Worm (Caenorhabditis elegans) whole organism, L4 larva: ENCODE results near the gene fln-1.
A peak's percentile ranks its signal among the peaks of the same experiment; 100 is the strongest.

ENCODE experiments used
- F26F4.8 ChIP-seq: fragments of 200-800 bp; sonication (Bioruptor generic); conservative IDR thresholded peaks from 2 replicates; pipeline ENCODE4 v1.3.6; 2022; ENCODE audit warnings: missing genetic modification characterization, missing compliant biosample characterization
- F37D6.2 ChIP-seq: sonication (generic microtip); optimal IDR thresholded peaks from 2 replicates; lab custom pipeline; 2016; ENCODE audit warnings: mild to moderate bottlenecking, missing genetic modification characterization, missing compliant biosample characterization
- F44E2.7 ChIP-seq: fragments of 200-800 bp; sonication (Bioruptor generic); IDR thresholded peaks from 2 replicates; pipeline ENCODE4 v2.1.2; 2022; ENCODE audit warnings: missing genetic modification characterization, missing compliant biosample characterization
- R02D3.7 ChIP-seq: fragments of 150-350 bp; sonication (generic microtip); optimal IDR thresholded peaks from 3 replicates; lab custom pipeline; 2014; ENCODE audit warnings: missing biosample characterization, missing genetic modification characterization
- T26A8.4 ChIP-seq: fragments of 200-800 bp; sonication (Bioruptor generic); IDR thresholded peaks from 2 replicates; pipeline ENCODE4 v1.3.6; 2022; ENCODE audit warnings: missing genetic modification characterization, missing compliant biosample characterization
- aha-1 ChIP-seq: fragments of 150-350 bp; peaks from one replicate; lab custom pipeline; 2014; ENCODE audit warnings: missing biosample characterization, missing genetic modification characterization
- attf-4 ChIP-seq: sonication (generic microtip); optimal IDR thresholded peaks from 3 replicates; lab custom pipeline; 2017; ENCODE audit warnings: missing biosample characterization, missing genetic modification characterization
- ceh-28 ChIP-seq: fragments of 150-350 bp; optimal IDR thresholded peaks from 2 replicates; lab custom pipeline; 2014; ENCODE audit warnings: missing biosample characterization, missing genetic modification reagents, missing genetic modification characterization
- ceh-32 ChIP-seq: sonication (generic microtip); optimal IDR thresholded peaks from 2 replicates; lab custom pipeline; 2016; ENCODE audit warnings: mild to moderate bottlenecking, missing genetic modification characterization, missing compliant biosample characterization; ENCODE audit not compliant: poor library complexity
- ceh-62 ChIP-seq: sonication (generic microtip); optimal IDR thresholded peaks from 2 replicates; lab custom pipeline; 2017; ENCODE audit warnings: missing biosample characterization, missing genetic modification characterization
- ceh-82 ChIP-seq: sonication (generic microtip); optimal IDR thresholded peaks from 2 replicates; lab custom pipeline; 2017; ENCODE audit warnings: missing biosample characterization, missing genetic modification characterization
- ctbp-1 ChIP-seq: fragments of 200-800 bp; sonication (Bioruptor generic); IDR thresholded peaks from 2 replicates; pipeline ENCODE4 v1.3.6; 2022; ENCODE audit warnings: missing genetic modification reagents, missing genetic modification characterization, missing compliant biosample characterization
- daf-19 ChIP-seq: fragments of 200-800 bp; sonication (Bioruptor generic); conservative IDR thresholded peaks from 2 replicates; pipeline ENCODE4 v1.3.6; 2022; ENCODE audit warnings: missing genetic modification characterization, missing compliant biosample characterization
- dmd-8 ChIP-seq: fragments of 200-800 bp; sonication (Bioruptor generic); IDR thresholded peaks from 2 replicates; pipeline ENCODE4 v1.3.6; 2022; ENCODE audit warnings: missing genetic modification characterization, missing compliant biosample characterization
- egl-27 ChIP-seq: sonication (generic microtip); optimal IDR thresholded peaks from 3 replicates; lab custom pipeline; 2017; ENCODE audit warnings: missing biosample characterization, missing genetic modification reagents, missing genetic modification characterization
- egl-43 ChIP-seq: fragments of 200-800 bp; sonication (Bioruptor generic); IDR thresholded peaks from 2 replicates; pipeline ENCODE4 v1.3.6; 2022; ENCODE audit warnings: missing genetic modification reagents, missing genetic modification characterization, missing compliant biosample characterization
- fkh-10 ChIP-seq: fragments of 150-350 bp; optimal IDR thresholded peaks from 2 replicates; lab custom pipeline; 2014; ENCODE audit warnings: missing biosample characterization, missing genetic modification reagents, missing genetic modification characterization
- gei-8 ChIP-seq: fragments of 200-800 bp; sonication (Bioruptor generic); optimal IDR thresholded peaks from 2 replicates; lab custom pipeline; 2018; ENCODE audit warnings: mild to moderate bottlenecking, missing genetic modification characterization, missing compliant biosample characterization
- hif-1 ChIP-seq, 2 experiments: sonication (generic microtip); optimal IDR thresholded peaks; 2 replicates each; lab custom pipeline; 2016 to 2017; ENCODE audit warnings: missing compliant biosample characterization in 2 of 2, missing genetic modification characterization in 2 of 2, missing genetic modification reagents in 2 of 2, missing genotype in 2 of 2, mild to moderate bottlenecking in 1 of 2
- hlh-11 ChIP-seq: fragments of 200-800 bp; sonication (Bioruptor generic); optimal IDR thresholded peaks from 2 replicates; lab custom pipeline; 2018; ENCODE audit warnings: mild to moderate bottlenecking, missing genetic modification characterization, missing compliant biosample characterization
- hlh-30 ChIP-seq: sonication (generic microtip); optimal IDR thresholded peaks from 2 replicates; lab custom pipeline; 2017; ENCODE audit warnings: antibody characterized with exemption, mild to moderate bottlenecking, missing genetic modification characterization, missing compliant biosample characterization; ENCODE audit not compliant: insufficient read depth
- hmg-1.1 ChIP-seq: fragments of 200-800 bp; sonication (Bioruptor generic); IDR thresholded peaks from 2 replicates; pipeline ENCODE4 v1.3.6; 2022; ENCODE audit warnings: missing genetic modification reagents, missing genetic modification characterization, missing compliant biosample characterization
- jun-1 ChIP-seq: fragments of 150-350 bp; optimal IDR thresholded peaks from 2 replicates; lab custom pipeline; 2014; ENCODE audit warnings: missing biosample characterization, missing genetic modification reagents, missing genetic modification characterization
- lim-7 ChIP-seq: fragments of 200-800 bp; sonication (Bioruptor generic); IDR thresholded peaks from 2 replicates; pipeline ENCODE4 v1.3.6; 2022; ENCODE audit warnings: missing genetic modification characterization, missing compliant biosample characterization
- lin-15B ChIP-seq: fragments of 150-350 bp; sonication (generic microtip); optimal IDR thresholded peaks from 3 replicates; lab custom pipeline; 2014; ENCODE audit warnings: missing biosample characterization, missing genetic modification characterization
- lin-38 ChIP-seq: fragments of 200-800 bp; sonication (Bioruptor generic); IDR thresholded peaks from 2 replicates; pipeline ENCODE4 v1.3.6; 2022; ENCODE audit warnings: missing genetic modification reagents, missing genetic modification characterization, missing compliant biosample characterization
- lin-39 ChIP-seq: fragments of 150-350 bp; optimal IDR thresholded peaks from 2 replicates; lab custom pipeline; 2014; ENCODE audit warnings: missing biosample characterization, missing genetic modification reagents, missing genetic modification characterization
- madf-5 ChIP-seq, 2 experiments: fragments of 200-800 bp; sonication (Bioruptor generic); IDR thresholded peaks; 2 replicates each; pipeline ENCODE4 v1.3.6; 2022; ENCODE audit warnings: missing compliant biosample characterization in 2 of 2, missing genetic modification characterization in 2 of 2
- mdl-1 ChIP-seq, 2 experiments: fragments of 150-350 bp in 1 of 2; sonication (generic microtip) in 1 of 2; optimal IDR thresholded peaks; 2 replicates each; lab custom pipeline; 2014 to 2017; ENCODE audit warnings: missing biosample characterization in 2 of 2, missing genetic modification characterization in 2 of 2
- mdt-29 ChIP-seq: fragments of 200-800 bp; sonication (Bioruptor generic); IDR thresholded peaks from 2 replicates; pipeline ENCODE4 v1.3.6; 2022; ENCODE audit warnings: missing genetic modification reagents, missing genetic modification characterization, missing compliant biosample characterization
- mep-1 ChIP-seq: fragments of 150-350 bp; sonication (generic microtip); optimal IDR thresholded peaks from 3 replicates; lab custom pipeline; 2014; ENCODE audit warnings: missing biosample characterization, missing genetic modification characterization
- mxl-2 ChIP-seq: fragments of 200-800 bp; sonication (Bioruptor generic); conservative IDR thresholded peaks from 2 replicates; pipeline ENCODE4 v1.3.6; 2022; ENCODE audit warnings: missing genetic modification reagents, missing genetic modification characterization, missing compliant biosample characterization
- mxl-3 ChIP-seq: fragments of 200-800 bp; sonication (Bioruptor generic); optimal IDR thresholded peaks from 2 replicates; lab custom pipeline; 2018; ENCODE audit warnings: mild to moderate bottlenecking, missing genetic modification characterization, missing compliant biosample characterization
- nhr-102 ChIP-seq: sonication (generic microtip); optimal IDR thresholded peaks from 2 replicates; lab custom pipeline; 2016; ENCODE audit warnings: mild to moderate bottlenecking, missing genetic modification characterization, moderate library complexity, missing compliant biosample characterization
- nhr-237 ChIP-seq: sonication (generic microtip); optimal IDR thresholded peaks from 2 replicates; lab custom pipeline; 2017; ENCODE audit warnings: missing biosample characterization, missing genetic modification characterization
- nhr-25 ChIP-seq: sonication (generic microtip); optimal IDR thresholded peaks from 2 replicates; lab custom pipeline; 2017; ENCODE audit warnings: missing genetic modification characterization, mild to moderate bottlenecking, missing compliant biosample characterization, antibody characterized with exemption, moderate library complexity, borderline replicate concordance; ENCODE audit not compliant: insufficient read depth
- nhr-42 ChIP-seq: fragments of 200-800 bp; sonication (Bioruptor generic); IDR thresholded peaks from 2 replicates; pipeline ENCODE4 v1.3.6; 2022; ENCODE audit warnings: missing genetic modification characterization, missing compliant biosample characterization
- nhr-48 ChIP-seq: sonication (generic microtip); optimal IDR thresholded peaks from 2 replicates; lab custom pipeline; 2016; ENCODE audit warnings: mild to moderate bottlenecking, missing genetic modification characterization, missing compliant biosample characterization
- pha-4 ChIP-seq, 2 experiments: fragments of 150-350 bp in 1 of 2; fragments of 200-800 bp in 1 of 2; sonication (Bioruptor generic) in 1 of 2; IDR thresholded peaks in 1 of 2; optimal IDR thresholded peaks in 1 of 2; 2 replicates each; pipeline versions ENCODE4 v1.3.6 to Lab custom; 2014 to 2022; ENCODE audit warnings: missing genetic modification characterization in 2 of 2, missing genetic modification reagents in 2 of 2, missing biosample characterization in 1 of 2, missing compliant biosample characterization in 1 of 2
- rbr-2 ChIP-seq: sonication (generic microtip); optimal IDR thresholded peaks from 2 replicates; lab custom pipeline; 2016; ENCODE audit warnings: missing genotype, missing genetic modification characterization, missing compliant biosample characterization
- saeg-2 ChIP-seq: fragments of 200-800 bp; sonication (Bioruptor generic); IDR thresholded peaks from 2 replicates; pipeline ENCODE4 v1.3.6; 2022; ENCODE audit warnings: missing genetic modification reagents, missing genetic modification characterization, missing compliant biosample characterization
- skn-1 ChIP-seq: fragments of 150-350 bp; optimal IDR thresholded peaks from 2 replicates; lab custom pipeline; 2014; ENCODE audit warnings: missing biosample characterization, missing genetic modification characterization
- snpc-4 ChIP-seq: fragments of 150-350 bp; optimal IDR thresholded peaks from 2 replicates; lab custom pipeline; 2014; ENCODE audit warnings: missing biosample characterization, missing genetic modification characterization
- spr-3 ChIP-seq: fragments of 200-800 bp; sonication (Bioruptor generic); optimal IDR thresholded peaks from 2 replicates; lab custom pipeline; 2018; ENCODE audit warnings: mild to moderate bottlenecking, missing genetic modification characterization, missing compliant biosample characterization
- tag-97 ChIP-seq: fragments of 200-800 bp; sonication (Bioruptor generic); IDR thresholded peaks from 2 replicates; pipeline ENCODE4 v1.3.6; 2022; ENCODE audit warnings: missing genetic modification characterization, missing compliant biosample characterization
- unc-39 ChIP-seq: sonication (generic microtip); optimal IDR thresholded peaks from 2 replicates; lab custom pipeline; 2017; ENCODE audit warnings: missing biosample characterization, missing genetic modification characterization
- unc-62 ChIP-seq, 3 experiments: fragments of 150-350 bp in 1 of 3; sonication (generic microtip); optimal IDR thresholded peaks in 2 of 3; peaks in 1 of 3; 1 replicate in 1 of 3; 2 replicates in 2 of 3; lab custom pipeline; 2014 to 2017; ENCODE audit warnings: missing biosample characterization in 3 of 3, missing genetic modification characterization in 3 of 3, missing genetic modification reagents in 3 of 3, missing genotype in 1 of 3
- zag-1 ChIP-seq: fragments of 150-350 bp; optimal IDR thresholded peaks from 2 replicates; lab custom pipeline; 2014; ENCODE audit warnings: missing biosample characterization, missing genetic modification characterization
- zfp-2 ChIP-seq: sonication (generic microtip); optimal IDR thresholded peaks from 2 replicates; lab custom pipeline; 2016; ENCODE audit warnings: mild to moderate bottlenecking, missing genetic modification characterization, missing compliant biosample characterization
- zip-2 ChIP-seq: fragments of 150-350 bp; optimal IDR thresholded peaks from 2 replicates; lab custom pipeline; 2014; ENCODE audit warnings: missing biosample characterization, missing genetic modification characterization
- ztf-11 ChIP-seq: fragments of 150-350 bp; optimal IDR thresholded peaks from 2 replicates; lab custom pipeline; 2014; ENCODE audit warnings: missing biosample characterization, missing genetic modification characterization

fln-1 gene

ce11 chrIV:390279-390678, 14.5 kb upstream of the fln-1 start, which contains the start of the genes ears-2 and uncp-18 (continued):
- TF ChIP-seq zag-1 (tag; lab: Kevin White, UChicago) = no peak
- peak; percentile 71 for TF ChIP-seq nhr-48 (tag; lab: Kevin White, UChicago)
- peak; percentile 88 for TF ChIP-seq egl-43 (GFP tag; lab: Robert Waterston, UW)
- no peak for TF ChIP-seq mxl-2
- peak; percentile 79 for TF ChIP-seq F37D6.2 (tag; lab: Kevin White, UChicago)
- no peak for TF ChIP-seq ztf-11 (tag; lab: Kevin White, UChicago)
- TF ChIP-seq nhr-102 (tag; lab: Kevin White, UChicago) = peak; percentile 85
- peak; percentile 84 for TF ChIP-seq mxl-3 (GFP tag; lab: Kevin White, UChicago)
- TF ChIP-seq mdt-29 (GFP tag; lab: Robert Waterston, UW) = peak; percentile 73
- TF ChIP-seq unc-39 (tag; lab: Kevin White, UChicago) = no peak
- TF ChIP-seq zip-2 (tag; lab: Kevin White, UChicago) = peak; percentile 38
- peak; percentile 91 for TF ChIP-seq rbr-2 (tag; lab: Kevin White, UChicago)
- peak; percentile 17 for TF ChIP-seq ceh-32
- peak; percentile 55 for TF ChIP-seq R02D3.7 (tag; lab: Kevin White, UChicago)
- TF ChIP-seq saeg-2 = no peak
- no peak for TF ChIP-seq attf-4
- peak; percentile 43 for TF ChIP-seq fkh-10
- TF ChIP-seq tag-97 (GFP tag; lab: Robert Waterston, UW) = no peak
- peak; percentile 95 for TF ChIP-seq hmg-1.1
- peak; percentile 90 for TF ChIP-seq T26A8.4 (GFP tag; lab: Robert Waterston, UW)
- peak; percentile 71 for TF ChIP-seq hlh-30
- TF ChIP-seq F26F4.8 = no peak
- no peak for TF ChIP-seq egl-27 (tag; lab: Kevin White, UChicago)
- TF ChIP-seq mep-1 (tag; lab: Kevin White, UChicago) = peak; percentile 98
- peak; percentile 90 for TF ChIP-seq lin-38 (GFP tag; lab: Robert Waterston, UW)
- TF ChIP-seq lin-15B (tag; lab: Kevin White, UChicago) = peak; percentile 62
- peak; percentile 81 for TF ChIP-seq spr-3 (GFP tag; lab: Kevin White, UChicago)
- peak; percentile 79 for TF ChIP-seq nhr-42 (GFP tag; lab: Robert Waterston, UW)
- TF ChIP-seq skn-1 (tag; lab: Kevin White, UChicago) = no peak
- TF ChIP-seq aha-1 = peak; percentile 96
- no peak for TF ChIP-seq lin-39 (tag; lab: Kevin White, UChicago)
- no peak for TF ChIP-seq nhr-237
- TF ChIP-seq dmd-8 = no peak
- TF ChIP-seq ceh-28 (tag; lab: Kevin White, UChicago) = no peak
- TF ChIP-seq mdl-1 (tag; optimal IDR thresholded peaks at IDR 0.05; lab: Kevin White, UChicago) = peak in 1 of 2 experiments; percentile 20
- peak; percentile 84; the same call in 1 of the 2 replicates for TF ChIP-seq F44E2.7 (GFP tag; lab: Robert Waterston, UW)
- no peak for TF ChIP-seq snpc-4 (tag; lab: Kevin White, UChicago)
- TF ChIP-seq madf-5 (GFP tag; IDR thresholded peaks at IDR 0.05; lab: Robert Waterston, UW) = no peak
- TF ChIP-seq zfp-2 (tag; lab: Kevin White, UChicago) = peak; percentile 76
- TF ChIP-seq jun-1 (tag; lab: Kevin White, UChicago) = no peak
- TF ChIP-seq lim-7 (GFP tag; lab: Robert Waterston, UW) = peak; percentile 79
- TF ChIP-seq hlh-11 (tag; lab: Kevin White, UChicago) = peak; percentile 83
- TF ChIP-seq hif-1 (tag; optimal IDR thresholded peaks at IDR 0.05; lab: Kevin White, UChicago) = peak; percentile 1 to 92
- TF ChIP-seq gei-8 (GFP tag; lab: Kevin White, UChicago) = peak; percentile 56
- TF ChIP-seq unc-62 (GFP tag; optimal IDR thresholded peaks at IDR 0.05 in 1 of 2; lab: Kevin White, UChicago) = no peak
- TF ChIP-seq unc-62 (tag; optimal IDR thresholded peaks at IDR 0.05; lab: Kevin White, UChicago) = no peak
- TF ChIP-seq daf-19 (GFP tag; lab: Robert Waterston, UW) = no peak
- peak; percentile 87 for TF ChIP-seq ctbp-1
- peak; percentile 69 for TF ChIP-seq nhr-25 (tag; lab: Kevin White, UChicago)
- no peak for TF ChIP-seq ceh-62 (tag; lab: Kevin White, UChicago)
- no peak for TF ChIP-seq ceh-82
- TF ChIP-seq pha-4 (GFP tag; IDR thresholded peaks at IDR 0.05; lab: Robert Waterston, UW) = peak; percentile 90
- TF ChIP-seq pha-4 (tag; optimal IDR thresholded peaks at IDR 0.05; lab: Kevin White, UChicago) = no peak
